Worm (Caenorhabditis elegans): ENCODE measurements around the gene ZK353.2.

ZK353.2 gene

DNA sequence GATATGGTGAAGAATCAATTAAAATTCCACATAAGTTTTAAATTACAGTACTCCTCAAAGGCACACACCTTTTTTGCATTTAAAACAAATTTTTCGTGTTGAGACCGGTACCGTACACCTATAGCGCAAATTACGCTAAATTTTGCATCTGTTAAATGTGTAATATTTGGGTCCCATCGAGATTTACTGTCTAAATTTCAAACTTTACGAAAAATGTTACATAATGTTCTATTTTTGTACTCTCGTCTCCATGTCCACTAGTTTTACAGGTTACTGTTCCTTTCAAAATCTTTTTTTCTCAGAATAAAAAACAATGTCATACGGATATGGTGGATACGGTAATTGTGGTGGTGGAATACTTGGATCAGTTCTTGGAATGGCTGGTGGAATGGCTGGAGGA lies at the start of gene ZK353.2:
Gene ZK353.2, plus strand, starts transcription at position 301 of the 400 bp plus-strand sequence.
- TF ChIP-seq hmbx-1 (tag; optimal IDR thresholded peaks at IDR 0.05) (no peak), tbx-11 (GFP tag; IDR thresholded peaks at IDR 0.05) (no peak)

DNA sequence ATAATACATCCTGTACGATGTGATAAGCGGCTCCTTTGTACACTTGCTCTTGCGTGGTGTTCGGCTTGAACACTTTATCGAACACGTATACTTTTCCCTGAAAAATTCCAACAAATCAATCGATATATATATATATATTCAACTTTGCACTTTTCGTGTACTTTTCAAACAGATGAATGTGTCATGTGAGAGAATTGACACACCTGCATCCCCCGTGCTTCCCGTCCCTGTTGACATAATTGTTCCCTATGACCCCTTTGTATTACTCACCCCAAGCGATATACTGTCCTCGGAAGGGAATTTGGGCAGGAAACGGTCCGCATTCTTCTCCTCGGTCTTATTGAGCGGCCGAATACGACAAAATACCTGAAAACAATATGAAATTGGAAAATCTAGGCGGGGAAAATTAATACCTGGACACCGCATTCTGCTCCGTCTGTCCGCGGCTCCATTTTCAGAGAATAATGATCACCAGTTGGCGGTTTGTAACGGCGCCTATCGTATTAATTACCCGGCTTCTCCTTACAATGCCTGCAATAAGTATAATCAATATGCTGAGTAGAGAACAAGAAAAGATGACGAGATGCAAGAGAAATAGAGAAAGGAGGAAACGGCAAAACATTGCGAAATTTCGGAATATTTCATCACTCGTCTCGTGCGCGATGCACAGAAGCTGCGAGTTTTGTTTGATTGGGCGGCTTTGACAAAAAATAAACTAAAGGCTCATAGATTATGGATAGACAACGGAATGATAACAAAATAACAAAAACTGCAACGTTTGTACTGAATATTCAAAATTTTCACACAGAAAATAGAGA lies 43.7 kb upstream of the ZK353.2 start, which contains the start of gene unc-116:
Gene unc-116, minus strand, starts transcription at position 531 of the 818 bp plus-strand sequence.
- TF ChIP-seq scrt-1 (GFP tag; IDR thresholded peaks at IDR 0.05), result no peak
- TF ChIP-seq ama-1 (optimal IDR thresholded peaks at IDR 0.05), result no peak
- TF ChIP-seq hmg-4 (GFP tag; optimal IDR thresholded peaks at IDR 0.05), result peak; percentile 63
- no peak for TF ChIP-seq ceh-13 (GFP tag; optimal IDR thresholded peaks at IDR 0.05)

- TF ChIP-seq flt-1 (GFP tag; IDR thresholded peaks at IDR 0.05) (no peak), hmbx-1 (tag; optimal IDR thresholded peaks at IDR 0.05) (no peak), F13C5.2 (tag; optimal IDR thresholded peaks at IDR 0.05) (no peak), hmg-4 (GFP tag; optimal IDR thresholded peaks at IDR 0.05) (no peak)
Measured at ce11 chrIII:8355462-8355815, 43.1 kb upstream of the ZK353.2 start.

DNA sequence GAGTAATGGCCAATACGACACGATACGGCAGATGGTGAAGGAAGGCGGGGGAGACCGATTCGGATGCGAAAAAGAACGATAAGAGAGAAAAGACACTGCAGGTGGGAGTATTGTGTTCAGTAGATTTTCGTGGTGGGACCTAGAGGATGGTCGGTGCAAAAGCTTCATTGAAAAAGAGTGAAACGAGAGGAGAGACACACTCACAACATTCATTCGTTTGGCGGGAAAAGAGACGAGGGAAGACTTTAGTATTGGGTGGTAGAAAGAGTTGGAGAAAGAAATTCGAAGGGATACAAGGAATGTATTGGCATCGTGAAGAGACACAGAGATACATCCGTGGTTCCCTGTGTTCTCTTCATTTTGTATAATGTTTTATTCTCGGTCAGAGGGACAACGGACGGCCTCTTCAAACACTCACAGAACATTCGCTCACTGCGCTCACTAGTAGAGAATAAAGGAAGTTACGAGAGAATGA lies 42.1 kb upstream of the ZK353.2 start:
- TF ChIP-seq flt-1 (GFP tag; IDR thresholded peaks at IDR 0.05) (no peak), aly-1 (tag; optimal IDR thresholded peaks at IDR 0.05) (peak; percentile 72), tbx-11 (GFP tag; IDR thresholded peaks at IDR 0.05) (no peak), hmg-4 (GFP tag; optimal IDR thresholded peaks at IDR 0.05) (peak; percentile 78), F13C5.2 (tag; optimal IDR thresholded peaks at IDR 0.05) (peak; percentile 49)

DNA sequence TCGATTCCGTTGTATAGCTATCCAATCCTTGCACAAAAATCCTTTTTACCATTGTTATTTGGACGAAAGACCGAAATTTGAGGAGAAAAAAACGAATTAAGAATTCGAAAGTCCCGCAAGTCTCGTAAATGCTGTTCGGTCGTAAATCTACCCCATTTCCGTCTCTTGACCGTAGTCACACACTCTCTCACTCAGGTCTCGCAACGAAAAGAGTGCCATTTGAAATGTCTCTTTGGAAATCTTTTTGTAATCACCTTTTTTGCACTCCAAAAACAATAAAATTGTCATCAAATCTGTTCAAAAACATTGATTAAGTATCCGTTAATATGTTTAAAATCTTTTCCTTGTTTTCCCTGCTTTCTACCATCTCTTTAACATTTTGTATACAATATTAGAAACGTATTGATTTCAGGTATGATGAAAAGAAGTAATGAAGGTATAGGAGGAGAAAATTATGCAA lies 40.3 kb upstream of the ZK353.2 start, which contains the start of the genes R05D3.8 and rfp-1:
Gene R05D3.8, minus strand, starts transcription at position 115 of the 460 bp plus-strand sequence.
Gene rfp-1, plus strand, starts transcription at position 410 of the 460 bp plus-strand sequence.
- TF ChIP-seq tra-4 (tag; optimal IDR thresholded peaks at IDR 0.05) (no peak), pes-1 (GFP tag; IDR thresholded peaks at IDR 0.05) (no peak), ets-7 (tag; optimal IDR thresholded peaks at IDR 0.05) (no peak), aly-1 (tag; optimal IDR thresholded peaks at IDR 0.05) (no peak), B0310.2 (tag; optimal IDR thresholded peaks at IDR 0.05) (no peak), scrt-1 (GFP tag; IDR thresholded peaks at IDR 0.05) (no peak), tbx-37 (GFP tag; conservative IDR thresholded peaks at IDR 0.05) (no peak), hmbx-1 (tag; optimal IDR thresholded peaks at IDR 0.05) (no peak), hmg-4 (GFP tag; optimal IDR thresholded peaks at IDR 0.05) (no peak), sea-1 (GFP tag; conservative IDR thresholded peaks at IDR 0.05) (no peak), tbx-11 (GFP tag; IDR thresholded peaks at IDR 0.05) (no peak), hnd-1 (tag; optimal IDR thresholded peaks at IDR 0.05) (no peak), flt-1 (GFP tag; IDR thresholded peaks at IDR 0.05) (no peak), ceh-36 (tag; optimal IDR thresholded peaks at IDR 0.05) (no peak), ama-1 (optimal IDR thresholded peaks at IDR 0.05) (no peak), F13C5.2 (tag; optimal IDR thresholded peaks at IDR 0.05) (no peak), ceh-13 (GFP tag; optimal IDR thresholded peaks at IDR 0.05) (no peak)

- TF ChIP-seq tra-4 (tag; optimal IDR thresholded peaks at IDR 0.05), result no peak
- no peak for TF ChIP-seq aly-1 (tag; optimal IDR thresholded peaks at IDR 0.05)
- TF ChIP-seq tbx-37 (GFP tag; conservative IDR thresholded peaks at IDR 0.05), result no peak
- no peak for TF ChIP-seq sea-1 (GFP tag; conservative IDR thresholded peaks at IDR 0.05)
- no peak for TF ChIP-seq ceh-13 (GFP tag; optimal IDR thresholded peaks at IDR 0.05)
- no peak for TF ChIP-seq hnd-1 (tag; optimal IDR thresholded peaks at IDR 0.05)
- no peak for TF ChIP-seq B0310.2 (tag; optimal IDR thresholded peaks at IDR 0.05)
- no peak for TF ChIP-seq hmg-4 (GFP tag; optimal IDR thresholded peaks at IDR 0.05)
- TF ChIP-seq flt-1 (GFP tag; IDR thresholded peaks at IDR 0.05), result no peak
- no peak for TF ChIP-seq F13C5.2 (tag; optimal IDR thresholded peaks at IDR 0.05)
- TF ChIP-seq tbx-11 (GFP tag; IDR thresholded peaks at IDR 0.05), result no peak
- TF ChIP-seq ets-7 (tag; optimal IDR thresholded peaks at IDR 0.05), result no peak
Measured at ce11 chrIII:8363253-8364061, 35.1 kb upstream of the ZK353.2 start, which contains the start of gene R05D3.3. Gene R05D3.3, plus strand, starts transcription at chrIII:8364011.

DNA sequence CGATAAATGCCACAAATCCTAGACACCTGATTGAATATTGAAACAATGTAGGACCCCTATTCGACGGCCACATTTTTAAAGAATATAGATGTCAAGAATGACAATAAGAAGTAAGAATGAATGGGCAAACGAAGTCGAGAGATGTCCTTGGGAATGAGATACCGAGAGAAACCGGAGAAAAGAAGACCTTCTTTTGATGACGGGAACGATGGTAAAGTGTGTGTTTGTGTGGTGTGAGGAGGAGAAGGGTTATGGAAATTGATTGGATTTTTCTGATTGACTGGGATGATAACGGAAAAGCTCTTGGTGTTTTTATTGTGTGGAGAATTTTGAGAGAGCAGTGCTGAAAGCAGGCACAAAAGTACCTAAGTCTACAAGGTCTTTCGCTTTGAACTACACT lies 29.9 kb upstream of the ZK353.2 start, which contains the start of gene R05D3.9:
Gene R05D3.9, minus strand, starts transcription at position 101 of the 400 bp plus-strand sequence.
- TF ChIP-seq aly-1 (tag; optimal IDR thresholded peaks at IDR 0.05), result no peak
- TF ChIP-seq B0310.2 (tag; optimal IDR thresholded peaks at IDR 0.05), result no peak
- TF ChIP-seq hmbx-1 (tag; optimal IDR thresholded peaks at IDR 0.05), result no peak
- no peak for TF ChIP-seq ama-1 (optimal IDR thresholded peaks at IDR 0.05)
- TF ChIP-seq tra-4 (tag; optimal IDR thresholded peaks at IDR 0.05), result no peak
- no peak for TF ChIP-seq scrt-1 (GFP tag; IDR thresholded peaks at IDR 0.05)
- no peak for TF ChIP-seq tbx-37 (GFP tag; conservative IDR thresholded peaks at IDR 0.05)
- TF ChIP-seq sea-1 (GFP tag; conservative IDR thresholded peaks at IDR 0.05), result no peak
- TF ChIP-seq hnd-1 (tag; optimal IDR thresholded peaks at IDR 0.05), result no peak
- TF ChIP-seq pes-1 (GFP tag; IDR thresholded peaks at IDR 0.05), result no peak
- no peak for TF ChIP-seq flt-1 (GFP tag; IDR thresholded peaks at IDR 0.05)
